Fruit fly (Drosophila melanogaster) whole organism, embryonic: ENCODE measurements around the gene CG3625.

Experiments
- BEAF-32 ChIP-seq: fragments of 200-800 bp; sonication (Bioruptor generic); optimal IDR thresholded peaks from 3 replicates; lab custom pipeline; 2017; ENCODE audit warnings: missing biosample characterization, missing genetic modification characterization, mild to moderate bottlenecking, moderate library complexity, missing genetic modification reagents
- CG10462 ChIP-seq: fragments of 200-800 bp; sonication (Bioruptor generic); optimal IDR thresholded peaks from 2 replicates; lab custom pipeline; 2016; ENCODE audit warnings: missing biosample characterization, missing genetic modification characterization
- CG10654 ChIP-seq: fragments of 200-800 bp; sonication (Bioruptor generic); optimal IDR thresholded peaks from 2 replicates; lab custom pipeline; 2016; ENCODE audit warnings: missing biosample characterization, missing genetic modification characterization
- CG15011 ChIP-seq: fragments of 200-800 bp; sonication (Bioruptor generic); optimal IDR thresholded peaks from 3 replicates; lab custom pipeline; 2018; ENCODE audit warnings: missing biosample characterization, mild to moderate bottlenecking, missing genetic modification characterization
- CG1529 ChIP-seq: fragments of 200-800 bp; sonication (Bioruptor generic); optimal IDR thresholded peaks from 3 replicates; lab custom pipeline; 2018; ENCODE audit warnings: missing biosample characterization, missing genetic modification characterization
- CG16813 ChIP-seq: fragments of 200-800 bp; sonication (Bioruptor generic); IDR thresholded peaks from 3 replicates; pipeline ENCODE4 v1.3.6; 2022; ENCODE audit warnings: missing biosample characterization, missing genetic modification characterization; ENCODE audit not compliant: partially characterized antibody
- CG17328 ChIP-seq: fragments of 200-800 bp; sonication (Bioruptor generic); IDR thresholded peaks from 2 replicates; pipeline ENCODE4 v1.3.6; 2022; ENCODE audit warnings: missing biosample characterization, missing genetic modification characterization
- CG17385 ChIP-seq: fragments of 200-800 bp; sonication (Bioruptor generic); optimal IDR thresholded peaks from 3 replicates; lab custom pipeline; 2018; ENCODE audit warnings: missing biosample characterization, mild to moderate bottlenecking, missing genetic modification characterization
- CG17802 ChIP-seq: fragments of 200-800 bp; sonication (Bioruptor generic); optimal IDR thresholded peaks from 2 replicates; lab custom pipeline; 2018; ENCODE audit warnings: missing biosample characterization, mild to moderate bottlenecking, missing genetic modification characterization, moderate library complexity
- CG33213 ChIP-seq: fragments of 200-800 bp; sonication (Bioruptor generic); optimal IDR thresholded peaks from 3 replicates; lab custom pipeline; 2016; ENCODE audit warnings: missing biosample characterization, missing genetic modification characterization
- CG34224 ChIP-seq: fragments of 200-800 bp; sonication (Bioruptor generic); IDR thresholded peaks from 3 replicates; pipeline ENCODE4 v1.3.6; 2022; ENCODE audit warnings: missing biosample characterization, missing genetic modification characterization; ENCODE audit not compliant: partially characterized antibody
- CG4360 ChIP-seq: fragments of 200-800 bp; sonication (Bioruptor generic); IDR thresholded peaks from 2 replicates; pipeline ENCODE4 v1.3.6; 2022; ENCODE audit warnings: missing biosample characterization, missing genetic modification characterization
- CG4730 ChIP-seq: fragments of 200-800 bp; sonication (Bioruptor generic); IDR thresholded peaks from 2 replicates; pipeline ENCODE4 v1.3.6; 2022; ENCODE audit warnings: missing biosample characterization, missing genetic modification characterization
- CG4854 ChIP-seq: fragments of 200-800 bp; sonication (Bioruptor generic); optimal IDR thresholded peaks from 2 replicates; lab custom pipeline; 2016; ENCODE audit warnings: missing biosample characterization, missing genetic modification characterization, inconsistent platforms
- CG5953 ChIP-seq: fragments of 200-800 bp; sonication (Bioruptor generic); IDR thresholded peaks from 2 replicates; pipeline ENCODE4 v1.3.6; 2022; ENCODE audit warnings: missing biosample characterization, missing genetic modification characterization
- CG6689 ChIP-seq: fragments of 200-800 bp; sonication (Bioruptor generic); IDR thresholded peaks from 2 replicates; pipeline ENCODE4 v1.3.6; 2022; ENCODE audit warnings: missing biosample characterization, missing genetic modification characterization
- CG6813 ChIP-seq: fragments of 200-800 bp; sonication (Bioruptor generic); optimal IDR thresholded peaks from 2 replicates; lab custom pipeline; 2017; ENCODE audit warnings: missing biosample characterization, missing genetic modification characterization, mild to moderate bottlenecking, moderate library complexity, missing genetic modification reagents
- CG7357 ChIP-seq: fragments of 200-800 bp; sonication (Bioruptor generic); IDR thresholded peaks from 3 replicates; pipeline ENCODE4 v1.3.6; 2022; ENCODE audit warnings: missing biosample characterization, missing genetic modification characterization
- CG7372 ChIP-seq: fragments of 200-800 bp; sonication (Bioruptor generic); IDR thresholded peaks from 2 replicates; pipeline ENCODE4 v1.3.6; 2022; ENCODE audit warnings: missing biosample characterization, missing genetic modification characterization
- CG7963 ChIP-seq: fragments of 200-800 bp; sonication (Bioruptor generic); IDR thresholded peaks from 3 replicates; pipeline ENCODE4 v1.3.6; 2022; ENCODE audit warnings: missing biosample characterization, missing genetic modification characterization; ENCODE audit not compliant: partially characterized antibody
- CG8478 ChIP-seq: fragments of >200 bp; optimal IDR thresholded peaks from 2 replicates; lab custom pipeline; 2018
- CoRest ChIP-seq: fragments of 200-800 bp; sonication (Bioruptor generic); optimal IDR thresholded peaks from 3 replicates; lab custom pipeline; 2018; ENCODE audit warnings: missing biosample characterization, mild to moderate bottlenecking, missing genetic modification characterization, moderate library complexity
- Fer2 ChIP-seq: fragments of 200-800 bp; sonication (Bioruptor generic); optimal IDR thresholded peaks from 2 replicates; lab custom pipeline; 2018; ENCODE audit warnings: missing biosample characterization, mild to moderate bottlenecking, missing genetic modification characterization, moderate library complexity
- HLHmδ ChIP-seq: fragments of 200-800 bp; sonication (Bioruptor generic); optimal IDR thresholded peaks from 2 replicates; lab custom pipeline; 2018; ENCODE audit warnings: missing biosample characterization, mild to moderate bottlenecking, missing genetic modification characterization, moderate library complexity
- Hand ChIP-seq: fragments of 200-800 bp; sonication (Bioruptor generic); optimal IDR thresholded peaks from 2 replicates; lab custom pipeline; 2017; ENCODE audit warnings: mild to moderate bottlenecking, missing biosample characterization, missing genetic modification reagents, missing genetic modification characterization
- MBD-R2 ChIP-seq: fragments of 200-800 bp; sonication (Bioruptor generic); IDR thresholded peaks from 2 replicates; pipeline ENCODE4 v1.3.6; 2022; ENCODE audit warnings: missing biosample characterization, missing genetic modification characterization
- Nf-YA ChIP-seq: fragments of 200-800 bp; sonication (Bioruptor generic); IDR thresholded peaks from 2 replicates; pipeline ENCODE4 v1.3.6; 2022; ENCODE audit warnings: missing biosample characterization, missing genetic modification characterization
- Side ChIP-seq: fragments of 200-800 bp; sonication (Bioruptor generic); optimal IDR thresholded peaks from 2 replicates; lab custom pipeline; 2016; ENCODE audit warnings: missing biosample characterization, missing genetic modification characterization
- TFAM ChIP-seq: fragments of 200-800 bp; sonication (Bioruptor generic); optimal IDR thresholded peaks from 2 replicates; lab custom pipeline; 2017; ENCODE audit warnings: missing biosample characterization, missing genetic modification characterization, inconsistent platforms
- Taf1 ChIP-seq: fragments of 200-800 bp; sonication (Bioruptor generic); IDR thresholded peaks from 2 replicates; pipeline ENCODE4 v1.3.6; 2022; ENCODE audit warnings: missing biosample characterization, missing genetic modification characterization
- Xbp1 ChIP-seq: fragments of 200-800 bp; sonication (Bioruptor generic); optimal IDR thresholded peaks from 3 replicates; lab custom pipeline; 2016; ENCODE audit warnings: missing biosample characterization, mild to moderate bottlenecking, missing genetic modification characterization
- ab ChIP-seq: fragments of 200-800 bp; sonication (Bioruptor generic); optimal IDR thresholded peaks from 2 replicates; lab custom pipeline; 2016; ENCODE audit warnings: missing biosample characterization, missing genetic modification characterization
- ap ChIP-seq: fragments of 200-800 bp; sonication (Bioruptor generic); IDR thresholded peaks from 2 replicates; pipeline ENCODE4 v1.3.6; 2022; ENCODE audit warnings: missing biosample characterization, missing genetic modification characterization
- bab2 ChIP-seq: fragments of 200-800 bp; sonication (Bioruptor generic); optimal IDR thresholded peaks from 2 replicates; lab custom pipeline; 2016; ENCODE audit warnings: missing biosample characterization, missing genetic modification characterization
- cad ChIP-seq: fragments of >200 bp; optimal IDR thresholded peaks from 2 replicates; lab custom pipeline; 2017; ENCODE audit warnings: missing biosample characterization, missing genetic modification characterization
- ci ChIP-seq: fragments of 200-800 bp; sonication (Bioruptor generic); IDR thresholded peaks from 3 replicates; pipeline ENCODE4 v1.3.6; 2022; ENCODE audit warnings: missing biosample characterization, missing genetic modification characterization
- crol ChIP-seq: fragments of 200-800 bp; sonication (Bioruptor generic); IDR thresholded peaks from 2 replicates; pipeline ENCODE4 v1.3.6; 2022; ENCODE audit warnings: missing biosample characterization, missing genetic modification characterization
- ems ChIP-seq: fragments of 200-800 bp; sonication (Bioruptor generic); optimal IDR thresholded peaks from 3 replicates; lab custom pipeline; 2016; ENCODE audit warnings: missing biosample characterization, missing genetic modification characterization
- esg ChIP-seq: fragments of 200-800 bp; sonication (Bioruptor generic); conservative IDR thresholded peaks from 2 replicates; pipeline ENCODE4 v1.3.6; 2022; ENCODE audit warnings: missing biosample characterization, missing genetic modification characterization
- hbn ChIP-seq: fragments of 200-800 bp; sonication (Bioruptor generic); IDR thresholded peaks from 2 replicates; pipeline ENCODE4 v1.3.6; 2022; ENCODE audit warnings: missing biosample characterization, missing genetic modification characterization; ENCODE audit not compliant: partially characterized antibody
- ken ChIP-seq: fragments of 200-800 bp; sonication (Bioruptor generic); IDR thresholded peaks from 3 replicates; pipeline ENCODE4 v1.3.6; 2022; ENCODE audit warnings: missing biosample characterization, missing genetic modification characterization
- lbe ChIP-seq: fragments of 200-800 bp; sonication (Bioruptor generic); optimal IDR thresholded peaks from 2 replicates; lab custom pipeline; 2016; ENCODE audit warnings: missing biosample characterization, mild to moderate bottlenecking, missing genetic modification characterization
- org-1 ChIP-seq: fragments of 200-800 bp; sonication (Bioruptor generic); optimal IDR thresholded peaks from 2 replicates; lab custom pipeline; 2017; ENCODE audit warnings: missing biosample characterization, missing genetic modification characterization
- ro ChIP-seq: fragments of 200-800 bp; sonication (Bioruptor generic); IDR thresholded peaks from 2 replicates; pipeline ENCODE4 v1.3.6; 2022; ENCODE audit warnings: missing biosample characterization, missing genetic modification characterization
- sens-2 ChIP-seq: fragments of 200-800 bp; sonication (Bioruptor generic); IDR thresholded peaks from 2 replicates; pipeline ENCODE4 v1.3.6; 2022; ENCODE audit warnings: missing biosample characterization, missing genetic modification characterization
- sima ChIP-seq: fragments of 200-800 bp; sonication (Bioruptor generic); optimal IDR thresholded peaks from 2 replicates; lab custom pipeline; 2016; ENCODE audit warnings: missing biosample characterization, missing genetic modification characterization
- slp2 ChIP-seq: fragments of 200-800 bp; sonication (Bioruptor generic); optimal IDR thresholded peaks from 2 replicates; lab custom pipeline; 2016; ENCODE audit warnings: missing biosample characterization, missing genetic modification characterization
- tin ChIP-seq: fragments of 200-800 bp; sonication (Bioruptor generic); optimal IDR thresholded peaks from 3 replicates; lab custom pipeline; 2016; ENCODE audit warnings: missing biosample characterization, missing genetic modification characterization
- toy ChIP-seq: fragments of 200-800 bp; sonication (Bioruptor generic); IDR thresholded peaks from 2 replicates; pipeline ENCODE4 v1.3.6; 2022; ENCODE audit warnings: missing biosample characterization, missing genetic modification characterization
- twi ChIP-seq: fragments of 200-800 bp; optimal IDR thresholded peaks from 2 replicates; lab custom pipeline; 2019; ENCODE audit warnings: missing biosample characterization, mild to moderate bottlenecking, missing genetic modification characterization, moderate library complexity
- wek ChIP-seq: fragments of 200-800 bp; sonication (Bioruptor generic); optimal IDR thresholded peaks from 3 replicates; lab custom pipeline; 2018; ENCODE audit warnings: missing biosample characterization, mild to moderate bottlenecking, missing genetic modification characterization, moderate library complexity

Gene CG3625

dm6 chr2L:249048-249825 is 42.4 kb downstream of the CG3625 start (continued):
- TF ChIP-seq org-1 (no peak), CG6813 (GFP tag; lab: Kevin White, UChicago) (no peak), bab2 (GFP tag; lab: Kevin White, UChicago) (no peak), Hand (GFP tag; lab: Kevin White, UChicago) (no peak), sens-2 (GFP tag; lab: Robert Waterston, UW) (no peak), CG15011 (GFP tag; lab: Kevin White, UChicago) (no peak), sima (no peak), CoRest (tag; lab: Kevin White, UChicago) (no peak), Nf-YA (no peak), slp2 (no peak), CG7357 (GFP tag; lab: Robert Waterston, UW) (no peak), twi (tag; lab: Kevin White, UChicago) (no peak), HLHmδ (peak; percentile 58), wek (GFP tag; lab: Kevin White, UChicago) (no peak), Taf1 (GFP tag; lab: Robert Waterston, UW) (no peak), lbe (no peak), CG5953 (GFP tag; lab: Robert Waterston, UW) (no peak), cad (GFP tag; lab: Kevin White, UChicago) (no peak), CG6689 (0 out of 2 replicates have a peak, but pooled peaks have one; percentile 38), Xbp1 (GFP tag; lab: Kevin White, UChicago) (peak; percentile 47), CG17328 (GFP tag; lab: Robert Waterston, UW) (0 out of 2 replicates have a peak, but pooled peaks have one; percentile 22), CG16813 (GFP tag; lab: Robert Waterston, UW) (no peak; the same call in 2 of the 3 replicates), CG17385 (peak; percentile 97), tin (GFP tag; lab: Kevin White, UChicago) (no peak), hbn (GFP tag; lab: Robert Waterston, UW) (no peak; the same call in 1 of the 2 replicates), ci (GFP tag; lab: Robert Waterston, UW) (peak; percentile 55; the same call in 2 of the 3 replicates), toy (no peak), CG4854 (GFP tag; lab: Kevin White, UChicago) (no peak), CG1529 (GFP tag; lab: Kevin White, UChicago) (no peak), CG4730 (GFP tag; lab: Robert Waterston, UW) (no peak), CG8478 (lab: Kevin White, UChicago) (peak; percentile 20), CG10654 (GFP tag; lab: Kevin White, UChicago) (no peak), ems (no peak), esg (GFP tag; lab: Robert Waterston, UW) (no peak), crol (no peak; the same call in 1 of the 2 replicates), BEAF-32 (GFP tag; lab: Kevin White, UChicago) (no peak), CG4360 (GFP tag; lab: Robert Waterston, UW) (no peak), ken (no peak), CG7372 (GFP tag; lab: Robert Waterston, UW) (no peak), MBD-R2 (GFP tag; lab: Robert Waterston, UW) (no peak), CG7963 (GFP tag; lab: Robert Waterston, UW) (no peak), Fer2 (no peak), CG10462 (GFP tag; lab: Kevin White, UChicago) (no peak), ab (no peak), ro (GFP tag; lab: Robert Waterston, UW) (no peak), CG34224 (GFP tag; lab: Robert Waterston, UW) (peak; percentile 61), CG33213 (GFP tag; lab: Kevin White, UChicago) (no peak), CG17802 (tag; lab: Kevin White, UChicago) (no peak), ap (GFP tag; lab: Robert Waterston, UW) (no peak), Side (GFP tag; lab: Kevin White, UChicago) (no peak), TFAM (GFP tag; lab: Kevin White, UChicago) (no peak)
